Worm (Caenorhabditis elegans): ENCODE results near the gene K08B5.2.

The K08B5.2 gene

DNA sequence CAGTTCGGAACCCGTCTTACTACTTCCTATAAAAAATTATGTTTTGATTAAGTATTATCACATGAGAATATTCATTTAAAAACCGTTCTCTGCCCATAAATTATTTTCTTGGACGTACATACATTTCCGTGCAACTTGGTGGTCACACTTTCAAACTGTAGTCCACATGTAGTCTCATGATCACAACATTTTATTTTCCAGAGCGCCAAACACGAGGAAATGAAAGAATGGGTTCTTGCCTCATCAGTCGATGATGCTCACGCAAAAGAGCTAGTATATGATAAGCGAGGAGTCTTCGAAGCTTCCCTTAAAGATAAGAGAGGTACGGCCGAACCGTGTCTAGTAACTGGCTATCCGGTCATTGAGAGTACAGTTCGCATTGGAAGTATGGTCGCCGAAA lies 3.1 kb downstream of the K08B5.2 start (continued):
- TF ChIP-seq ZK185.1 (tag; optimal IDR thresholded peaks at IDR 0.05; ENCODE audit: poor library complexity, severe bottlenecking) = peak; percentile 27
- TF ChIP-seq F57C9.4 (tag; optimal IDR thresholded peaks at IDR 0.05) = no peak
- peak; percentile 4 for TF ChIP-seq attf-5 (GFP tag; optimal IDR thresholded peaks at IDR 0.05)
- TF ChIP-seq pha-4 (tag; optimal IDR thresholded peaks at IDR 0.05) = peak; percentile 18

DNA sequence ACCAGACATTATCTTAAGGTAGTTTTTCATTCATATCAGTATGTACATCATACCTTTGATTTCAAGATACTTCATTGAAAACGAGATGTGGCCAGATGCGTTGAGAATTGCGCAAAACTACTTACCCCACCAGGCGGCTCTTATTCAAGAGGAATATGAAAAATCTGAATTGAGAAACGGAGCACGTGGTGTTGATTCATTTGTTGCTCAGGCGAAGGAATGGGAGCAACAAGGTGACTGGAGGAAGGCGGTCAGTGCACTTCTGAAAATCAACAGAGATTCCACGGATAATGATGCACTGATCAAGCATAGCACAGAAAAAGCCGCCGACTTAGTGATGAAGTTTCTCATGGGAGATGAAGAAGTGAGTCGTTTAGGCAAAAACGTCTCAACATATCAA lies 5.4 kb downstream of the K08B5.2 start:
- TF ChIP-seq ceh-40 (GFP tag; IDR thresholded peaks at IDR 0.05) (no peak), lin-54 (GFP tag; optimal IDR thresholded peaks at IDR 0.05) (no peak), ceh-58 (GFP tag; IDR thresholded peaks at IDR 0.05) (no peak), pha-4 (tag; optimal IDR thresholded peaks at IDR 0.05) (no peak), athp-1 (tag; optimal IDR thresholded peaks at IDR 0.05) (no peak), F52B5.7 (tag; optimal IDR thresholded peaks at IDR 0.05) (no peak), egl-18 (GFP tag; IDR thresholded peaks at IDR 0.05) (no peak), F37B4.10 (GFP tag; IDR thresholded peaks at IDR 0.05) (no peak), sdz-38 (tag; optimal IDR thresholded peaks at IDR 0.05) (no peak), nfya-2 (GFP tag; IDR thresholded peaks at IDR 0.05) (no peak), tlf-1 (GFP tag; optimal IDR thresholded peaks at IDR 0.05) (no peak)

DNA sequence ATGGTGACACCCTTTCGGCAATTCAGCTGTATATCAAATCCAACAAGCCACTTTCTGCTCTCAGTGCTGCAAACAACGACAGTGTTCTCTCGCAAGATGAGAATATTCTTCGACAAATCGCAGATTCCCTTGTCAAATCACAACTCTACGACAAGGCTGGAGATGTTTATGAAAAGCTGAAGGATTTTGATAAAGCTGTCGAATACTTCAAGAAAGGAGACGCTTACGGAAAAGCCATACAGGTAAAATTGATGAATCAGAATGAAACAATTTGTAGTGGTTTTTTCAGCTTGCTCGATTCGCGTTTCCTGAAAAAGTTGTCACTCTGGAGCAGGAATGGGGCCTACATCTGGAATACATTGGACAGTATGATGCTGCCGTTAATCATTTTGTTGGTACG lies 7.6 kb downstream of the K08B5.2 start:
- TF ChIP-seq let-607 (tag; optimal IDR thresholded peaks at IDR 0.05) (no peak), ztf-22 (GFP tag; optimal IDR thresholded peaks at IDR 0.05) (no peak), mel-28 (tag; optimal IDR thresholded peaks at IDR 0.05; ENCODE audit: borderline replicate concordance) (no peak), atf-7 (tag; optimal IDR thresholded peaks at IDR 0.05) (no peak), egrh-3 (GFP tag; IDR thresholded peaks at IDR 0.05) (no peak), ztf-25 (GFP tag; IDR thresholded peaks at IDR 0.05) (no peak), rcor-1 (GFP tag; IDR thresholded peaks at IDR 0.05) (no peak), hmg-20 (GFP tag; IDR thresholded peaks at IDR 0.05) (no peak), K11D2.4 (GFP tag; IDR thresholded peaks at IDR 0.05) (no peak)

DNA sequence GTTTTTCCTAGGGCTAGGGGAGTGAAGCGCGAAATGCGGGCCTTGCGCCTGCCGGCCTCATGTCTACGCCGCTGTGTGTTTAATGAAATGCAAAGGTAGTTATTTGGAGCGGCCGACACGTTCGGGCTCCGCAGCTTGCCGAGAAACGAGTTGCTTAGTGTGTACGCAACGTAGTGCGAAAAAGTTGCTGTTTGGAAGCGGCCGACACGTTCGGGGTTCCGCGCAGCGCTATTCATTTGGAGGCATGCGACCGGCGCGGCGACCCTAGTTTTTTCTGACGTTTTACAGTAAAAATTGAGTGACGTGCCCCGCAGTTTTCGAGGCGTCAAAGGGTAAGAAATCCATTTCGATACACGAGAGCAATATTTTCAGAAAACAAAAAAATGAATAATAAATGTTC lies 8.0 kb downstream of the K08B5.2 start:
- TF ChIP-seq snpc-4 (GFP tag; optimal IDR thresholded peaks at IDR 0.05) (no peak), snpc-4 (tag; optimal IDR thresholded peaks at IDR 0.05) (peak in 2 of 4 experiments; percentile 81 to 83), egl-18 (GFP tag; IDR thresholded peaks at IDR 0.05) (no peak), mel-28 (tag; optimal IDR thresholded peaks at IDR 0.05; ENCODE audit: borderline replicate concordance) (no peak), dox-1 (GFP tag; IDR thresholded peaks at IDR 0.05) (0 out of 2 replicates have a peak, but pooled peaks have one; percentile 18), snpc-1.1 (tag; optimal IDR thresholded peaks at IDR 0.05; ENCODE audit: insufficient read depth) (peak; percentile 0), zfh-2 (GFP tag; conservative IDR thresholded peaks at IDR 0.05) (peak; percentile 57)

DNA sequence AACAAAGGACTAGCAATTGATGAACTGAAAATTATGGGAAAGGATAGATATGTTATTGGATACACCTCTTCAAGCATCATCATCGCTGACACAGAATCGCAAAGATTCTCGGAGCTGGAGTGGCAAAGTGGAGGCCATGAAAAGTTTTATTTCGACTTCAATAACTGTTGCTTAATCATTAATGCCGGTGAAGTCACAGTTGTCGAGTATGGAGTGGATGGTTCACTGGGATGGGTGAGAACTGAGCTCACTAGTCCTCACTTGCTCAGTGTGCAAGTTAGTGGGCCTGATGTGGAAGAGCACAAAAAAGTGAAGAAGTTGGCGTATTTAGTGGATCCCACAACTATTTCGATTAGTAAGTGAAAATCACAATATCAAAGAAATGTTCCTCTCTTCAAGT lies 9.8 kb downstream of the K08B5.2 start:
- TF ChIP-seq atf-7 (tag; optimal IDR thresholded peaks at IDR 0.05) (no peak), madf-8 (GFP tag; conservative IDR thresholded peaks at IDR 0.05) (no peak), sptf-2 (GFP tag; optimal IDR thresholded peaks at IDR 0.05) (no peak), F57C9.4 (tag; optimal IDR thresholded peaks at IDR 0.05) (no peak), efl-1 (GFP tag; optimal IDR thresholded peaks at IDR 0.05) (no peak), attf-6 (GFP tag; IDR thresholded peaks at IDR 0.05) (no peak), F55B11.4 (tag; optimal IDR thresholded peaks at IDR 0.05; ENCODE audit: borderline replicate concordance, insufficient read depth) (no peak), B0019.2 (GFP tag; conservative IDR thresholded peaks at IDR 0.05) (no peak), chd-7 (tag; optimal IDR thresholded peaks at IDR 0.05) (no peak), nfya-1 (tag; optimal IDR thresholded peaks at IDR 0.05; ENCODE audit: borderline replicate concordance, insufficient read depth) (no peak), nhr-179 (tag; optimal IDR thresholded peaks at IDR 0.05) (no peak), cebp-1 (GFP tag; IDR thresholded peaks at IDR 0.05) (no peak), cebp-1 (tag; optimal IDR thresholded peaks at IDR 0.05) (no peak), mel-28 (tag; optimal IDR thresholded peaks at IDR 0.05; ENCODE audit: borderline replicate concordance) (no peak), sdz-38 (tag; optimal IDR thresholded peaks at IDR 0.05) (no peak), hlh-12 (tag; optimal IDR thresholded peaks at IDR 0.05) (no peak), tbp1 (GFP tag; optimal IDR thresholded peaks at IDR 0.05) (no peak), B0035.1 (tag; optimal IDR thresholded peaks at IDR 0.05) (no peak), ama-1 (optimal IDR thresholded peaks at IDR 0.05) (no peak), ama-1 (GFP tag; optimal IDR thresholded peaks at IDR 0.05) (no peak)

All from whole organism, young adult.